Fruit fly (Drosophila melanogaster) whole organism, embryonic: ENCODE results near the gene CG43184.

Experiments
- CG8944 ChIP-seq: fragments of 200-800 bp; sonication (Bioruptor generic); optimal IDR thresholded peaks from 3 replicates; lab custom pipeline; 2016; ENCODE audit warnings: missing biosample characterization, missing genetic modification characterization
- tna ChIP-seq: fragments of 200-800 bp; sonication (Bioruptor generic); IDR thresholded peaks from 2 replicates; pipeline ENCODE4 v1.3.6; 2022; ENCODE audit warnings: missing biosample characterization, missing genetic modification characterization; ENCODE audit not compliant: partially characterized antibody

- TF ChIP-seq CG8944 (GFP tag; lab: Kevin White, UChicago) (peak; percentile 20), tna (GFP tag; lab: Robert Waterston, UW) (no peak; the same call in 1 of the 2 replicates)
Observed at dm6 chr3L:13845292-13845691, 7.7 kb downstream of the CG43184 start.
